Fruit fly (Drosophila melanogaster) whole organism, prepupa: Measurements from ENCODE around the gene SWIP.

Source experiments
- CG10669 ChIP-seq: fragments of 200-800 bp; sonication (Bioruptor generic); optimal IDR thresholded peaks from 3 replicates; lab custom pipeline; 2018; ENCODE audit warnings: missing biosample characterization, mild to moderate bottlenecking, missing genetic modification characterization, moderate library complexity
- CG11762 ChIP-seq: fragments of 200-800 bp; sonication (Bioruptor generic); optimal IDR thresholded peaks from 3 replicates; lab custom pipeline; 2016; ENCODE audit warnings: missing biosample characterization, missing genetic modification characterization; ENCODE audit not compliant: insufficient read depth
- CG11902 ChIP-seq: fragments of 200-800 bp; sonication (Bioruptor generic); optimal IDR thresholded peaks from 3 replicates; lab custom pipeline; 2016; ENCODE audit warnings: missing biosample characterization, missing genetic modification characterization
- CG16779 ChIP-seq: fragments of 200-800 bp; sonication (Bioruptor generic); optimal IDR thresholded peaks from 3 replicates; lab custom pipeline; 2017; ENCODE audit warnings: missing biosample characterization, mild to moderate bottlenecking, missing genetic modification characterization
- CG3032 ChIP-seq: fragments of 200-800 bp; optimal IDR thresholded peaks from 2 replicates; lab custom pipeline; 2019; ENCODE audit warnings: missing biosample characterization, mild to moderate bottlenecking, missing genetic modification characterization, moderate library complexity
- CG31627 ChIP-seq: fragments of 200-800 bp; sonication (Bioruptor generic); optimal IDR thresholded peaks from 3 replicates; lab custom pipeline; 2016; ENCODE audit warnings: missing biosample characterization, missing genetic modification characterization
- CG32006 ChIP-seq: fragments of 200-800 bp; sonication (Bioruptor generic); optimal IDR thresholded peaks from 3 replicates; lab custom pipeline; 2017; ENCODE audit warnings: missing biosample characterization, mild to moderate bottlenecking, missing genetic modification characterization
- CG34406 ChIP-seq: fragments of 200-800 bp; sonication (Bioruptor generic); optimal IDR thresholded peaks from 3 replicates; lab custom pipeline; 2016; ENCODE audit warnings: missing biosample characterization, missing genetic modification characterization
- CG3919 ChIP-seq: fragments of 200-800 bp; sonication (Bioruptor generic); optimal IDR thresholded peaks from 3 replicates; lab custom pipeline; 2016; ENCODE audit warnings: missing biosample characterization, missing genetic modification characterization
- CG4318 ChIP-seq: fragments of 200-800 bp; sonication (Bioruptor generic); optimal IDR thresholded peaks from 3 replicates; lab custom pipeline; 2017; ENCODE audit warnings: missing biosample characterization, mild to moderate bottlenecking, missing genetic modification characterization
- CG6163 ChIP-seq: fragments of 200-800 bp; sonication (Bioruptor generic); IDR thresholded peaks from 3 replicates; pipeline ENCODE4 v1.3.6; 2022; ENCODE audit warnings: missing biosample characterization, missing genetic modification characterization
- CG6276 ChIP-seq: fragments of 200-800 bp; sonication (Bioruptor generic); optimal IDR thresholded peaks from 2 replicates; lab custom pipeline; 2017; ENCODE audit warnings: missing biosample characterization, mild to moderate bottlenecking, missing genetic modification characterization
- CG6792 ChIP-seq: fragments of 200-800 bp; sonication (Bioruptor generic); optimal IDR thresholded peaks from 3 replicates; lab custom pipeline; 2016; ENCODE audit warnings: missing biosample characterization, missing genetic modification characterization
- CG7368 ChIP-seq: fragments of 200-800 bp; sonication (Bioruptor generic); optimal IDR thresholded peaks from 3 replicates; lab custom pipeline; 2016; ENCODE audit warnings: missing biosample characterization, missing genetic modification characterization
- CG8119 ChIP-seq: fragments of 200-800 bp; sonication (Bioruptor generic); IDR thresholded peaks from 3 replicates; pipeline ENCODE4 v1.3.6; 2022; ENCODE audit warnings: missing biosample characterization, missing genetic modification characterization
- CG8319 ChIP-seq: fragments of 200-800 bp; sonication (Bioruptor generic); optimal IDR thresholded peaks from 3 replicates; lab custom pipeline; 2016; ENCODE audit warnings: missing biosample characterization, missing genetic modification characterization
- CG8632 ChIP-seq: fragments of 200-800 bp; sonication (Bioruptor generic); optimal IDR thresholded peaks from 3 replicates; lab custom pipeline; 2016; ENCODE audit warnings: missing biosample characterization, missing genetic modification characterization
- CG9139 ChIP-seq: fragments of 200-800 bp; sonication (Bioruptor generic); optimal IDR thresholded peaks from 3 replicates; lab custom pipeline; 2017; ENCODE audit warnings: missing biosample characterization, mild to moderate bottlenecking, missing genetic modification characterization
- Eip75B ChIP-seq: fragments of 200-800 bp; sonication (Bioruptor generic); optimal IDR thresholded peaks from 3 replicates; lab custom pipeline; 2016; ENCODE audit warnings: missing biosample characterization, missing genetic modification characterization
- Eip78C ChIP-seq: fragments of 200-800 bp; sonication (Bioruptor generic); peaks from one replicate; lab custom pipeline; 2016; ENCODE audit warnings: missing biosample characterization, missing genetic modification characterization
- Eip93F ChIP-seq: fragments of 200-800 bp; sonication (Bioruptor generic); optimal IDR thresholded peaks from 2 replicates; lab custom pipeline; 2016; ENCODE audit warnings: missing biosample characterization, mild to moderate bottlenecking, missing genetic modification characterization
- Ets21C ChIP-seq: fragments of 200-800 bp; sonication (Bioruptor generic); optimal IDR thresholded peaks from 3 replicates; lab custom pipeline; 2016; ENCODE audit warnings: missing biosample characterization, missing genetic modification characterization
- Gug ChIP-seq: fragments of 200-800 bp; sonication (Bioruptor generic); IDR thresholded peaks from 2 replicates; pipeline ENCODE4 v1.3.6; 2022; ENCODE audit warnings: missing biosample characterization, missing genetic modification characterization
- Hr38 ChIP-seq: sonication (Bioruptor generic); optimal IDR thresholded peaks from 2 replicates; lab custom pipeline; 2016; ENCODE audit warnings: missing biosample characterization, missing genetic modification characterization
- Hr39 ChIP-seq: fragments of 200-800 bp; sonication (Bioruptor generic); optimal IDR thresholded peaks from 2 replicates; lab custom pipeline; 2016; ENCODE audit warnings: missing biosample characterization, missing genetic modification characterization
- Hr4 ChIP-seq: fragments of 200-800 bp; sonication (Bioruptor generic); optimal IDR thresholded peaks from 3 replicates; lab custom pipeline; 2016; ENCODE audit warnings: missing biosample characterization, missing genetic modification characterization
- Lpt ChIP-seq: fragments of 200-800 bp; sonication (Bioruptor generic); optimal IDR thresholded peaks from 3 replicates; lab custom pipeline; 2016; ENCODE audit warnings: missing biosample characterization, missing genetic modification characterization
- Met ChIP-seq: fragments of 200-800 bp; sonication (Bioruptor generic); optimal IDR thresholded peaks from 3 replicates; lab custom pipeline; 2016; ENCODE audit warnings: missing biosample characterization, missing genetic modification characterization
- OdsH ChIP-seq: fragments of 200-800 bp; sonication (Bioruptor generic); optimal IDR thresholded peaks from 3 replicates; lab custom pipeline; 2016; ENCODE audit warnings: missing biosample characterization, missing genetic modification characterization
- Sox15 ChIP-seq: fragments of 200-800 bp; sonication (Bioruptor generic); optimal IDR thresholded peaks from 3 replicates; lab custom pipeline; 2016; ENCODE audit warnings: missing biosample characterization, missing genetic modification characterization
- achi ChIP-seq: fragments of 200-800 bp; sonication (Bioruptor generic); optimal IDR thresholded peaks from 3 replicates; lab custom pipeline; 2016; ENCODE audit warnings: missing biosample characterization, missing genetic modification characterization
- acj6 ChIP-seq: fragments of 200-800 bp; sonication (Bioruptor generic); optimal IDR thresholded peaks from 3 replicates; lab custom pipeline; 2016; ENCODE audit warnings: missing biosample characterization, missing genetic modification characterization
- cyc ChIP-seq: fragments of 200-800 bp; sonication (Bioruptor generic); optimal IDR thresholded peaks from 3 replicates; lab custom pipeline; 2016; ENCODE audit warnings: missing biosample characterization, missing genetic modification characterization
- dsx ChIP-seq: fragments of 200-800 bp; optimal IDR thresholded peaks from 3 replicates; lab custom pipeline; 2019; ENCODE audit warnings: missing biosample characterization, mild to moderate bottlenecking, missing genetic modification characterization, moderate library complexity; ENCODE audit not compliant: poor library complexity, severe bottlenecking
- eg ChIP-seq: fragments of 200-800 bp; sonication (Bioruptor generic); IDR thresholded peaks from 3 replicates; pipeline ENCODE4 v1.3.6; 2022; ENCODE audit warnings: missing biosample characterization, missing genetic modification characterization
- esn ChIP-seq: fragments of 200-800 bp; sonication (Bioruptor generic); optimal IDR thresholded peaks from 2 replicates; lab custom pipeline; 2016; ENCODE audit warnings: missing biosample characterization, mild to moderate bottlenecking, missing genetic modification characterization, moderate library complexity
- fd59A ChIP-seq: fragments of 200-800 bp; sonication (Bioruptor generic); optimal IDR thresholded peaks from 2 replicates; lab custom pipeline; 2017; ENCODE audit warnings: missing biosample characterization, mild to moderate bottlenecking, missing genetic modification characterization, missing genetic modification reagents
- fd85E ChIP-seq: fragments of 200-800 bp; sonication (Bioruptor generic); optimal IDR thresholded peaks from 3 replicates; lab custom pipeline; 2016; ENCODE audit warnings: missing biosample characterization, missing genetic modification characterization
- fkh ChIP-seq: fragments of 200-800 bp; sonication (Bioruptor generic); optimal IDR thresholded peaks from 3 replicates; lab custom pipeline; 2017; ENCODE audit warnings: missing biosample characterization, mild to moderate bottlenecking, missing genetic modification characterization, moderate library complexity
- net ChIP-seq: fragments of 200-800 bp; sonication (Bioruptor generic); optimal IDR thresholded peaks from 3 replicates; lab custom pipeline; 2016; ENCODE audit warnings: missing biosample characterization, missing genetic modification characterization
- salr ChIP-seq, 2 experiments: fragments of 200-800 bp; sonication (Bioruptor generic); optimal IDR thresholded peaks; 3 replicates each; lab custom pipeline; 2016 to 2018; ENCODE audit warnings: missing biosample characterization in 2 of 2, missing genetic modification characterization in 2 of 2, mild to moderate bottlenecking in 1 of 2
- ss ChIP-seq, 2 experiments: fragments of 200-800 bp; sonication (Bioruptor generic); optimal IDR thresholded peaks; 2 replicates in 1 of 2; 3 replicates in 1 of 2; lab custom pipeline; 2017 to 2018; ENCODE audit warnings: mild to moderate bottlenecking in 2 of 2, missing biosample characterization in 2 of 2, missing genetic modification characterization in 2 of 2, moderate library complexity in 1 of 2
- svp ChIP-seq: fragments of 200-800 bp; sonication (Bioruptor generic); peaks from one replicate; lab custom pipeline; 2016; ENCODE audit warnings: missing biosample characterization, missing genetic modification characterization
- vri ChIP-seq: fragments of 200-800 bp; sonication (Bioruptor generic); optimal IDR thresholded peaks from 3 replicates; lab custom pipeline; 2016; ENCODE audit warnings: missing biosample characterization, mild to moderate bottlenecking, missing genetic modification characterization

The SWIP gene

dm6 chrX:16270795-16271194, 42.7 kb upstream of the SWIP start, which contains the start of gene Mfe2 (continued):
- TF ChIP-seq CG32006 (GFP tag; lab: Kevin White, UChicago) (no peak), CG3032 (tag; lab: Kevin White, UChicago) (peak; percentile 20), svp (peak; percentile 89), CG34406 (GFP tag; lab: Kevin White, UChicago) (no peak), Lpt (GFP tag; lab: Kevin White, UChicago) (no peak), Gug (GFP tag; lab: Robert Waterston, UW) (no peak), salr (GFP tag; optimal IDR thresholded peaks at IDR 0.05; lab: Kevin White, UChicago) (no peak), CG16779 (no peak), CG7368 (peak; percentile 40), CG11762 (GFP tag; lab: Kevin White, UChicago) (no peak), Eip78C (peak; percentile 70), CG4318 (GFP tag; lab: Kevin White, UChicago) (no peak), CG31627 (GFP tag; lab: Kevin White, UChicago) (peak; percentile 47), fkh (GFP tag; lab: Kevin White, UChicago) (no peak), CG6163 (GFP tag; lab: Robert Waterston, UW) (peak; percentile 21; the same call in 1 of the 3 replicates), Hr38 (GFP tag; lab: Kevin White, UChicago) (no peak), CG8119 (GFP tag; lab: Robert Waterston, UW) (no peak; the same call in 2 of the 3 replicates), CG8632 (GFP tag; lab: Kevin White, UChicago) (no peak), esn (GFP tag; lab: Kevin White, UChicago) (peak; percentile 42), CG3919 (GFP tag; lab: Kevin White, UChicago) (peak; percentile 46), dsx (GFP tag; lab: Kevin White, UChicago) (peak; percentile 42), Eip93F (GFP tag; lab: Kevin White, UChicago) (no peak), CG10669 (peak; percentile 42), Hr39 (GFP tag; lab: Kevin White, UChicago) (peak; percentile 45), fd59A (no peak), CG9139 (GFP tag; lab: Kevin White, UChicago) (peak; percentile 76), Sox15 (GFP tag; lab: Kevin White, UChicago) (no peak), Eip75B (GFP tag; lab: Kevin White, UChicago) (peak; percentile 8), Ets21C (GFP tag; lab: Kevin White, UChicago) (peak; percentile 16), Hr4 (GFP tag; lab: Kevin White, UChicago) (no peak), CG6276 (GFP tag; lab: Kevin White, UChicago) (peak; percentile 70), CG11902 (no peak), CG6792 (GFP tag; lab: Kevin White, UChicago) (no peak), fd85E (GFP tag; lab: Kevin White, UChicago) (peak; percentile 13)

DNA sequence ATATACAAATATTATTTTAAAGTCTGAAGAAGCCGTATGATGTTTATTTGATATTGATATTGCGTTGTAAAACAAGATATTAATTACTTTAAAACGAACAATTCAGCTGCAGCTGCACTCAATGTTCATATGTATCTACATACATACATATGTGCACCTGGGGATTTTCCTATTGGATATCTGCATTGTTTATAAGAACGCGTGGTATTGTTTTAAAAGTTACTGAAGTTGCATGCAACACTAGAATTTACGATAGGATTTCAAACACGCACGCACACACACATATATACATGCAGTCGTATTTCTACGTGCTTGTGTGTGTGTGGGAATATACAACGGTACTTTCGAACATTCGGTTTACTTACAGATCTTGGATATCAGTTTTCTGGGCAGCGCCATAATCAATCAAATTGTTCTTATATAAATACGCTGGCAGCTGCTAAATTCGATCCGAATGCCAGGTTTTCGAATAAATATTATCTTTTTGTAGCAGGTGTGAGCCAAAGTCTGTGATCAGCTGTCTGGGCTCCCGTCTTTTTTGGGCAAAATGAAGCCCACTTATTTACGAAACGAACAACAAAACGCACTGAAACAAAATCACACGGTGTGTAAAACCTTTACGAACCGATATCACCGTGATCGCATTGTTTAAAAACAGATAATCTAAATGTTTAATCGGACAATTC, 38.2 kb upstream of the SWIP start:
- TF ChIP-seq CG32006 (GFP tag; lab: Kevin White, UChicago) (no peak), Eip78C (peak; percentile 11), net (GFP tag; lab: Kevin White, UChicago) (no peak)

DNA sequence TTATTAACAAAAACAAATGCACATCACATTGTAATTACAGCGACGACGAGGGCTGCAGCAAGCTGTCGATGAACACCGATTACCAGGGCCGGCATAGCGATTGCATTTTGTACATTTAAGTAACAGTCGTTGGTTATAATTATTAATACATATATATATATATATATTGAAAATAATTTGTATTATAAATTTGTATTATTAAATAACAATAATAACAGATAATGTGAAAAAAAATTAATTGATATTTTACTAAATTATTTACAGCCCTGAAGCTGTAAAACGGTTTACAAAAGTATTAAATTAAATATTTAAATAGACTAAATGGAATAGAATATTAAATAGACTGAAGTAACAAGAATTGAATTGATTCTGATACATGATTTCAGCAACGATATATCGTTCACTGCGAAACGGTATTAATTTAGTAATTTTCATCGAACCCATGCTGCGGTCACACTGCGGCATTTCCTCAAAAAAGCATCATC, 37.6 kb upstream of the SWIP start, which contains the start of the genes kat80 and Prosalpha4:
TSS of gene kat80 (minus strand) at position 327 of the 485 bp plus-strand sequence.
TSS of gene Prosalpha4 (plus strand) at position 417 of the 485 bp plus-strand sequence.
- no peak for TF ChIP-seq cyc (GFP tag; lab: Kevin White, UChicago)
- peak; percentile 0 for TF ChIP-seq CG7368
- peak; percentile 43 for TF ChIP-seq CG34406 (GFP tag; lab: Kevin White, UChicago)
- TF ChIP-seq fd85E (GFP tag; lab: Kevin White, UChicago): no peak
- TF ChIP-seq CG8632 (GFP tag; lab: Kevin White, UChicago): peak; percentile 13
- TF ChIP-seq ss (GFP tag; optimal IDR thresholded peaks at IDR 0.05; lab: Kevin White, UChicago): peak in 1 of 2 experiments; percentile 0
- TF ChIP-seq Hr4 (GFP tag; lab: Kevin White, UChicago): peak; percentile 33
- no peak for TF ChIP-seq Sox15 (GFP tag; lab: Kevin White, UChicago)
- TF ChIP-seq CG32006 (GFP tag; lab: Kevin White, UChicago): peak; percentile 38
- TF ChIP-seq acj6 (GFP tag; lab: Kevin White, UChicago): peak; percentile 2
- no peak for TF ChIP-seq CG8319 (GFP tag; lab: Kevin White, UChicago)
- peak; percentile 28 for TF ChIP-seq CG3032 (tag; lab: Kevin White, UChicago)
- TF ChIP-seq eg (GFP tag; lab: Robert Waterston, UW): 0 out of 3 replicates have a peak, but pooled peaks have one; percentile 36
- peak; percentile 22 for TF ChIP-seq CG6792 (GFP tag; lab: Kevin White, UChicago)
- TF ChIP-seq dsx (GFP tag; lab: Kevin White, UChicago): peak; percentile 69
- peak; percentile 19 for TF ChIP-seq esn (GFP tag; lab: Kevin White, UChicago)
- no peak for TF ChIP-seq fkh (GFP tag; lab: Kevin White, UChicago)
- TF ChIP-seq CG3919 (GFP tag; lab: Kevin White, UChicago): peak; percentile 26
- TF ChIP-seq svp: peak; percentile 45
- no peak for TF ChIP-seq Met (GFP tag; lab: Kevin White, UChicago)
- no peak for TF ChIP-seq CG8119 (GFP tag; lab: Robert Waterston, UW)
- TF ChIP-seq vri (GFP tag; lab: Kevin White, UChicago): no peak
- peak; percentile 50 for TF ChIP-seq Eip75B (GFP tag; lab: Kevin White, UChicago)
- peak; percentile 12 for TF ChIP-seq CG10669
- peak; percentile 40 for TF ChIP-seq achi (GFP tag; lab: Kevin White, UChicago)
- peak; percentile 24 for TF ChIP-seq OdsH (GFP tag; lab: Kevin White, UChicago)
- TF ChIP-seq, all 60 proteins: peak for 18
